Worm (Caenorhabditis elegans): ENCODE measurements around the gene fbxa-48.

ce11 chrIII:2280569-2280968, 8.6 kb upstream of the fbxa-48 start, which contains the start of gene Y54F10BM.22:
- TF ChIP-seq zag-1 (tag; optimal IDR thresholded peaks at IDR 0.05) (no peak), ama-1 (optimal IDR thresholded peaks at IDR 0.05) (no peak)

All from whole organism, L2 larva.